Fruit fly (Drosophila melanogaster) whole organism, embryonic: ENCODE data around the gene vir-1.
A peak's percentile ranks its signal among the peaks of the same experiment; 100 is the strongest.

Experiments
- ATbp ChIP-seq: fragments of 200-800 bp; sonication (Bioruptor generic); optimal IDR thresholded peaks from 2 replicates; lab custom pipeline; 2017; ENCODE audit warnings: missing biosample characterization, mild to moderate bottlenecking, missing genetic modification characterization, missing genetic modification reagents
- CG10462 ChIP-seq: fragments of 200-800 bp; sonication (Bioruptor generic); optimal IDR thresholded peaks from 2 replicates; lab custom pipeline; 2016; ENCODE audit warnings: missing biosample characterization, missing genetic modification characterization
- CG13296 ChIP-seq: fragments of 200-800 bp; sonication (Bioruptor generic); optimal IDR thresholded peaks from 3 replicates; lab custom pipeline; 2018; ENCODE audit warnings: missing biosample characterization, mild to moderate bottlenecking, missing genetic modification characterization
- CG18011 ChIP-seq: fragments of 200-800 bp; sonication (Bioruptor generic); optimal IDR thresholded peaks from 2 replicates; lab custom pipeline; 2017; ENCODE audit warnings: missing biosample characterization, missing genetic modification characterization, mild to moderate bottlenecking, moderate library complexity, missing genotype
- CG18262 ChIP-seq: fragments of 200-800 bp; optimal IDR thresholded peaks from 3 replicates; lab custom pipeline; 2019; ENCODE audit warnings: missing biosample characterization, mild to moderate bottlenecking, missing genetic modification characterization, moderate library complexity
- CG2202 ChIP-seq: fragments of 200-800 bp; sonication (Bioruptor generic); optimal IDR thresholded peaks from 2 replicates; lab custom pipeline; 2018; ENCODE audit warnings: missing biosample characterization, mild to moderate bottlenecking, missing genetic modification characterization
- CG2875 ChIP-seq: fragments of 200-800 bp; sonication (Bioruptor generic); optimal IDR thresholded peaks from 2 replicates; lab custom pipeline; 2017; ENCODE audit warnings: missing biosample characterization, mild to moderate bottlenecking, missing genetic modification characterization, missing genetic modification reagents
- CG30020 ChIP-seq: fragments of 200-800 bp; optimal IDR thresholded peaks from 2 replicates; lab custom pipeline; 2019; ENCODE audit warnings: missing biosample characterization, mild to moderate bottlenecking, missing genetic modification characterization, moderate library complexity
- CG32772 ChIP-seq: fragments of 200-800 bp; sonication (Bioruptor generic); IDR thresholded peaks from 2 replicates; pipeline ENCODE4 v1.3.6; 2022; ENCODE audit warnings: missing biosample characterization, missing genetic modification characterization
- CG34422 ChIP-seq: fragments of 200-800 bp; sonication (Bioruptor generic); IDR thresholded peaks from 3 replicates; pipeline ENCODE4 v1.3.6; 2022; ENCODE audit warnings: missing biosample characterization, missing genetic modification characterization
- CG4360 ChIP-seq: fragments of 200-800 bp; sonication (Bioruptor generic); IDR thresholded peaks from 2 replicates; pipeline ENCODE4 v1.3.6; 2022; ENCODE audit warnings: missing biosample characterization, missing genetic modification characterization
- CG5245 ChIP-seq: fragments of 200-800 bp; sonication (Bioruptor generic); optimal IDR thresholded peaks from 3 replicates; lab custom pipeline; 2016; ENCODE audit warnings: missing biosample characterization, missing genetic modification characterization
- CG6791 ChIP-seq: fragments of 200-800 bp; sonication (Bioruptor generic); IDR thresholded peaks from 3 replicates; pipeline ENCODE4 v1.3.6; 2022; ENCODE audit warnings: missing biosample characterization, missing genetic modification characterization; ENCODE audit not compliant: partially characterized antibody
- CrebB ChIP-seq: fragments of 200-800 bp; sonication (Bioruptor generic); optimal IDR thresholded peaks from 3 replicates; lab custom pipeline; 2018; ENCODE audit warnings: missing biosample characterization, mild to moderate bottlenecking, missing genetic modification characterization
- Dip3 ChIP-seq: fragments of 200-800 bp; sonication (Bioruptor generic); optimal IDR thresholded peaks from 3 replicates; lab custom pipeline; 2016; ENCODE audit warnings: missing biosample characterization, missing genetic modification characterization
- ERR ChIP-seq: fragments of 200-800 bp; sonication (Bioruptor generic); optimal IDR thresholded peaks from 2 replicates; lab custom pipeline; 2016; ENCODE audit warnings: missing biosample characterization, missing genetic modification characterization
- Ets65A ChIP-seq: fragments of 200-800 bp; sonication (Bioruptor generic); peaks from one replicate; lab custom pipeline; 2016; ENCODE audit warnings: missing biosample characterization, missing genetic modification characterization
- Fer2 ChIP-seq: fragments of 200-800 bp; sonication (Bioruptor generic); optimal IDR thresholded peaks from 2 replicates; lab custom pipeline; 2018; ENCODE audit warnings: missing biosample characterization, mild to moderate bottlenecking, missing genetic modification characterization, moderate library complexity
- Fer3 ChIP-seq: fragments of 200-800 bp; sonication (Bioruptor generic); optimal IDR thresholded peaks from 2 replicates; lab custom pipeline; 2018; ENCODE audit warnings: missing biosample characterization, mild to moderate bottlenecking, missing genetic modification characterization, moderate library complexity
- H15 ChIP-seq: fragments of 200-800 bp; sonication (Bioruptor generic); IDR thresholded peaks from 3 replicates; pipeline ENCODE4 v1.3.6; 2022; ENCODE audit warnings: missing biosample characterization, missing genetic modification characterization
- HmgZ ChIP-seq: fragments of 200-800 bp; sonication (Bioruptor generic); optimal IDR thresholded peaks from 2 replicates; lab custom pipeline; 2018; ENCODE audit warnings: missing biosample characterization, mild to moderate bottlenecking, missing genetic modification characterization
- Hmr ChIP-seq: fragments of 200-800 bp; sonication (Bioruptor generic); optimal IDR thresholded peaks from 3 replicates; lab custom pipeline; 2017; ENCODE audit warnings: mild to moderate bottlenecking, missing biosample characterization, missing genetic modification reagents, missing genetic modification characterization
- Jarid2 ChIP-seq: fragments of 200-800 bp; sonication (Bioruptor generic); optimal IDR thresholded peaks from 3 replicates; lab custom pipeline; 2017; ENCODE audit warnings: mild to moderate bottlenecking, missing biosample characterization, missing genetic modification reagents, missing genetic modification characterization
- Scr ChIP-seq: fragments of 200-800 bp; sonication (Bioruptor generic); IDR thresholded peaks from 2 replicates; pipeline ENCODE4 v1.3.6; 2022; ENCODE audit warnings: missing biosample characterization, missing genetic modification characterization; ENCODE audit not compliant: partially characterized antibody
- Usf ChIP-seq: fragments of 200-800 bp; sonication (Bioruptor generic); optimal IDR thresholded peaks from 2 replicates; lab custom pipeline; 2017; ENCODE audit warnings: missing genotype, missing biosample characterization, missing genetic modification characterization
- Vsx1 ChIP-seq: fragments of 200-800 bp; sonication (Bioruptor generic); optimal IDR thresholded peaks from 2 replicates; lab custom pipeline; 2017; ENCODE audit warnings: missing biosample characterization, mild to moderate bottlenecking, missing genetic modification characterization, missing genetic modification reagents
- Xrp1 ChIP-seq: fragments of 200-800 bp; sonication (Bioruptor generic); IDR thresholded peaks from 2 replicates; pipeline ENCODE4 v1.3.6; 2022; ENCODE audit warnings: missing biosample characterization, missing genetic modification characterization
- ac ChIP-seq: fragments of 200-800 bp; sonication (Bioruptor generic); optimal IDR thresholded peaks from 3 replicates; lab custom pipeline; 2017; ENCODE audit warnings: missing biosample characterization, mild to moderate bottlenecking, missing genetic modification characterization
- al ChIP-seq: fragments of 200-800 bp; sonication (Bioruptor generic); IDR thresholded peaks from 2 replicates; pipeline ENCODE4 v1.3.6; 2022; ENCODE audit warnings: missing biosample characterization, missing genetic modification characterization
- ase ChIP-seq: fragments of 200-800 bp; sonication (Bioruptor generic); IDR thresholded peaks from 3 replicates; pipeline ENCODE4 v1.3.6; 2022; ENCODE audit warnings: missing biosample characterization, missing genetic modification characterization
- bigmax ChIP-seq: fragments of 200-800 bp; sonication (Bioruptor generic); optimal IDR thresholded peaks from 2 replicates; lab custom pipeline; 2018; ENCODE audit warnings: missing biosample characterization, mild to moderate bottlenecking, missing genetic modification characterization
- chif ChIP-seq, 2 experiments: fragments of 200-800 bp; sonication (Bioruptor generic); optimal IDR thresholded peaks; 3 replicates each; lab custom pipeline; 2016; ENCODE audit warnings: missing biosample characterization in 2 of 2, missing genetic modification characterization in 2 of 2
- danr ChIP-seq: fragments of 200-800 bp; sonication (Bioruptor generic); IDR thresholded peaks from 2 replicates; pipeline ENCODE4 v1.3.6; 2022; ENCODE audit warnings: missing biosample characterization, missing genetic modification characterization
- dmrt11E ChIP-seq: fragments of 200-800 bp; sonication (Bioruptor generic); optimal IDR thresholded peaks from 3 replicates; lab custom pipeline; 2018; ENCODE audit warnings: missing biosample characterization, mild to moderate bottlenecking, missing genetic modification characterization, moderate library complexity
- dmrt99B ChIP-seq: fragments of 200-800 bp; sonication (Bioruptor generic); optimal IDR thresholded peaks from 2 replicates; lab custom pipeline; 2018; ENCODE audit warnings: missing biosample characterization, mild to moderate bottlenecking, missing genetic modification characterization, moderate library complexity
- fd102C ChIP-seq: fragments of 200-800 bp; sonication (Bioruptor generic); optimal IDR thresholded peaks from 2 replicates; lab custom pipeline; 2018; ENCODE audit warnings: missing biosample characterization, mild to moderate bottlenecking, missing genetic modification characterization, moderate library complexity
- gsb-n ChIP-seq: fragments of 200-800 bp; sonication (Bioruptor generic); optimal IDR thresholded peaks from 3 replicates; lab custom pipeline; 2018; ENCODE audit warnings: missing biosample characterization, mild to moderate bottlenecking, missing genetic modification characterization
- lilli ChIP-seq: fragments of 200-800 bp; sonication (Bioruptor generic); optimal IDR thresholded peaks from 3 replicates; lab custom pipeline; 2016; ENCODE audit warnings: missing biosample characterization, missing genetic modification characterization
- lmd ChIP-seq: fragments of 200-800 bp; sonication (Bioruptor generic); IDR thresholded peaks from 2 replicates; pipeline ENCODE4 v1.3.6; 2022; ENCODE audit warnings: missing biosample characterization, missing genetic modification characterization
- odd ChIP-seq: fragments of 200-800 bp; sonication (Bioruptor generic); optimal IDR thresholded peaks from 2 replicates; lab custom pipeline; 2017; ENCODE audit warnings: missing biosample characterization, mild to moderate bottlenecking, missing genetic modification characterization
- onecut ChIP-seq: fragments of 200-800 bp; sonication (Bioruptor generic); IDR thresholded peaks from 2 replicates; pipeline ENCODE4 v1.3.6; 2022; ENCODE audit warnings: missing biosample characterization, missing genetic modification characterization
- schlank ChIP-seq: fragments of 200-800 bp; sonication (Bioruptor generic); optimal IDR thresholded peaks from 2 replicates; lab custom pipeline; 2018; ENCODE audit warnings: missing biosample characterization, mild to moderate bottlenecking, missing genetic modification characterization
- sd ChIP-seq: fragments of 200-800 bp; sonication (Bioruptor generic); optimal IDR thresholded peaks from 3 replicates; lab custom pipeline; 2018; ENCODE audit warnings: missing biosample characterization, mild to moderate bottlenecking, missing genetic modification characterization, moderate library complexity
- stwl ChIP-seq: fragments of 200-800 bp; sonication (Bioruptor generic); optimal IDR thresholded peaks from 3 replicates; lab custom pipeline; 2018; ENCODE audit warnings: missing biosample characterization, mild to moderate bottlenecking, missing genetic modification characterization, moderate library complexity
- sug ChIP-seq: fragments of 200-800 bp; optimal IDR thresholded peaks from 2 replicates; lab custom pipeline; 2019; ENCODE audit warnings: missing biosample characterization, mild to moderate bottlenecking, missing genetic modification characterization, moderate library complexity
- twi ChIP-seq: fragments of 200-800 bp; optimal IDR thresholded peaks from 2 replicates; lab custom pipeline; 2019; ENCODE audit warnings: missing biosample characterization, mild to moderate bottlenecking, missing genetic modification characterization, moderate library complexity
- unc-4 ChIP-seq: fragments of 200-800 bp; sonication (Bioruptor generic); IDR thresholded peaks from 2 replicates; pipeline ENCODE4 v1.3.6; 2022; ENCODE audit warnings: missing biosample characterization, missing genetic modification characterization; ENCODE audit not compliant: partially characterized antibody
- unpg ChIP-seq: fragments of 200-800 bp; sonication (Bioruptor generic); optimal IDR thresholded peaks from 3 replicates; lab custom pipeline; 2018; ENCODE audit warnings: missing biosample characterization, mild to moderate bottlenecking, missing genetic modification characterization, moderate library complexity
- z ChIP-seq: fragments of 200-800 bp; sonication (Bioruptor generic); IDR thresholded peaks from 3 replicates; pipeline ENCODE4 v1.3.6; 2022; ENCODE audit warnings: missing biosample characterization, missing genetic modification characterization

Gene vir-1

DNA sequence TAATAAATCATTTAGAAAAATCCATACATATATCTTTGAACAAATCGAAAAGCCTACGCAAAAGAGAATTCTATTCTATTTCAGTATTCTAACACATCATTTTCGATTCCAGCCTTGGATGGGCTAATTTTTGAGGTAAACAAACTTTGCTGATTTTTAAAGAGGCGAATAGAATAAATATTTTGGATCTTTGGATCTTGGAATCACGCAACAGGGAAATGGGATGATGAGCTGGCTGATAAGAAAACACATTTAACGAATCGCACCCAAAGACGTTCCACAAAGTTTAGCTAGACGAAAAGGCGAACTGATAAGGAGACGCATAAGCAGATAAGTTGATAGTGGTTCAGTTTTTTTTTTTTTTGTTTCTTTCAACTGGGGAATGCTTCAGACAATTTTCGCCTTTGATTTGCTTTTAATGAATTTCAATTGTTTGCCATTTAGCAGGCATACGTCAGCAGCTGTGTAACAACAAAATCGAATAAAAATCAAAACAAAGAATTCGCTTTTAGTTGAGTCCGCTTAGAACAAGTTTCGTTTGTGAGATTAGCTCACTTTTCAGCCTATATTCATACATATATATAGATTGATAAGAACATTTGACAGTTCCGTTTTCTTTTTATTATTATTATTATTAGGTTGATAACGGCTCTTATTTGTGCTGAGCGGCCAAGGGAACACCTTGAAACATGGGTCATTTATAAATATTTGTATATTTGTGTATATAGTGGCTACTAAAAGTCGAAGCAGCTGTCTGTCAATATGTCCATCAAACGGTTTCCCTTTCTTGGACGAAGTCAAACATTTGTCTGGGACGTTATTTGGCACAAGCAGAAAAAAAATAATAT is 42.1 kb upstream of the vir-1 start (continued):
- TF ChIP-seq CG4360 (no peak), stwl (no peak), CG10462 (GFP tag; lab: Kevin White, UChicago) (no peak), CG32772 (GFP tag; lab: Robert Waterston, UW) (no peak), CG2875 (GFP tag; lab: Kevin White, UChicago) (peak; percentile 56), twi (tag; lab: Kevin White, UChicago) (peak; percentile 24), Jarid2 (peak; percentile 10), CG13296 (GFP tag; lab: Kevin White, UChicago) (no peak), dmrt99B (tag; lab: Kevin White, UChicago) (no peak), CrebB (tag; lab: Kevin White, UChicago) (peak; percentile 2), ac (GFP tag; lab: Kevin White, UChicago) (peak; percentile 77), sug (tag; lab: Kevin White, UChicago) (peak; percentile 56), fd102C (GFP tag; lab: Kevin White, UChicago) (peak; percentile 61), HmgZ (no peak), Dip3 (GFP tag; lab: Kevin White, UChicago) (no peak), z (GFP tag; lab: Robert Waterston, UW) (0 out of 3 replicates have a peak, but pooled peaks have one; percentile 42), CG6791 (GFP tag; lab: Robert Waterston, UW) (no peak), gsb-n (tag; lab: Kevin White, UChicago) (peak; percentile 53), Fer2 (tag; lab: Kevin White, UChicago) (no peak), unpg (peak; percentile 32), ERR (GFP tag; lab: Kevin White, UChicago) (no peak), dmrt11E (tag; lab: Kevin White, UChicago) (peak; percentile 59), ase (no peak), Hmr (GFP tag; lab: Kevin White, UChicago) (peak; percentile 61), sd (tag; lab: Kevin White, UChicago) (peak; percentile 49), schlank (tag; lab: Kevin White, UChicago) (no peak), unc-4 (GFP tag; lab: Robert Waterston, UW) (no peak), Vsx1 (GFP tag; lab: Kevin White, UChicago) (peak; percentile 55), CG18011 (GFP tag; lab: Kevin White, UChicago) (no peak), CG34422 (no peak), Scr (GFP tag; lab: Robert Waterston, UW) (no peak), odd (peak; percentile 37), CG2202 (tag; lab: Kevin White, UChicago) (peak; percentile 47), chif (GFP tag; optimal IDR thresholded peaks at IDR 0.05; lab: Kevin White, UChicago) (no peak), Usf (no peak), onecut (GFP tag; lab: Robert Waterston, UW) (0 out of 2 replicates have a peak, but pooled peaks have one; percentile 17), H15 (GFP tag; lab: Robert Waterston, UW) (no peak), CG30020 (tag; lab: Kevin White, UChicago) (no peak), lilli (GFP tag; lab: Kevin White, UChicago) (peak; percentile 11), Xrp1 (GFP tag; lab: Robert Waterston, UW) (peak; percentile 49; the same call in 1 of the 2 replicates), CG5245 (GFP tag; lab: Kevin White, UChicago) (no peak), CG18262 (peak; percentile 20), bigmax (no peak), Ets65A (GFP tag; lab: Kevin White, UChicago) (no peak), ATbp (GFP tag; lab: Kevin White, UChicago) (peak; percentile 48), danr (no peak), Fer3 (peak; percentile 11), al (no peak), lmd (GFP tag; lab: Robert Waterston, UW) (no peak)
